Worm (Caenorhabditis elegans) whole organism, young adult: ENCODE measurements around the gene mpz-3.

Experiments
- Y95B8A.8 ChIP-seq: fragments of 200-800 bp; sonication (Bioruptor generic); IDR thresholded peaks from 2 replicates; pipeline ENCODE4 v1.3.6; 2022; ENCODE audit warnings: missing genetic modification reagents, missing genetic modification characterization, missing compliant biosample characterization
- ceh-91 ChIP-seq: fragments of 200-800 bp; sonication (Bioruptor generic); IDR thresholded peaks from 2 replicates; pipeline ENCODE4 v1.3.6; 2022; ENCODE audit warnings: missing genetic modification reagents, missing genetic modification characterization, missing compliant biosample characterization
- ets-4 ChIP-seq: fragments of 200-800 bp; sonication (Bioruptor generic); optimal IDR thresholded peaks from 2 replicates; lab custom pipeline; 2018; ENCODE audit warnings: mild to moderate bottlenecking, missing genetic modification characterization, missing compliant biosample characterization

ce11 chrII:6578378-6578777 is 13.2 kb upstream of the mpz-3 start, which contains the start of gene sra-31:
- no peak for TF ChIP-seq ets-4 (GFP tag; lab: Kevin White, UChicago)
- TF ChIP-seq Y95B8A.8 (GFP tag; lab: Robert Waterston, UW) = no peak
- no peak for TF ChIP-seq ceh-91 (GFP tag; lab: Robert Waterston, UW)
